Fruit fly (Drosophila melanogaster) whole organism, embryonic: ENCODE data around the gene CG7079.

Source experiments
- Dref ChIP-seq: fragments of 200-800 bp; sonication (Bioruptor generic); IDR thresholded peaks from 2 replicates; pipeline ENCODE4 v1.3.6; 2022; ENCODE audit warnings: missing biosample characterization, missing genetic modification characterization
- bbx ChIP-seq: fragments of 200-800 bp; sonication (Bioruptor generic); IDR thresholded peaks from 2 replicates; pipeline ENCODE4 v1.3.6; 2022; ENCODE audit warnings: missing biosample characterization, missing genetic modification characterization; ENCODE audit not compliant: partially characterized antibody

DNA sequence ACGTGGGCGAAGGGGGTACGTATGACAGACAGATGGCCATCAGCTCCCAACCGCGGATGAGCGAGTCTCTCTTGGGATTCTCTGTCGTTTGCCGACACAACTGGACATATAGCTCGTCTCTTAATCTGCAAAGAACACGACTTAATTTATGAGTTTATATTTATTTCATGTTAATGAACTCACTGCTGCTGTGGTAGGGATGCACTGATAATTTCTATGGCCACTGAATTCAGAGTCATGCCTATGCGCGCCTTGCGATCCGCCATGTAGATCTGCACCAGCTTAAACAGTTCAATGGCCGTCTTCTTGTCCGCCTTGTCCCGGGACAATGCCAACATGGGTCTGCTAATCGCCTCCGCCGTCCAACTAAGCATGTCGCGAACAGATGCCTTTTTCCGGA lies 36.4 kb upstream of the CG7079 start:
- TF ChIP-seq bbx (no peak), Dref (GFP tag; lab: Robert Waterston, UW) (no peak)
